Fruit fly (Drosophila melanogaster) whole organism, embryonic: ENCODE results near the gene tbc.

Source experiments
- ATbp ChIP-seq: fragments of 200-800 bp; sonication (Bioruptor generic); optimal IDR thresholded peaks from 2 replicates; lab custom pipeline; 2017; ENCODE audit warnings: missing biosample characterization, mild to moderate bottlenecking, missing genetic modification characterization, missing genetic modification reagents
- CG1024 ChIP-seq: fragments of 200-800 bp; sonication (Bioruptor generic); IDR thresholded peaks from 2 replicates; pipeline ENCODE4 v1.3.6; 2022; ENCODE audit warnings: missing biosample characterization, missing genetic modification characterization
- CG10462 ChIP-seq: fragments of 200-800 bp; sonication (Bioruptor generic); optimal IDR thresholded peaks from 2 replicates; lab custom pipeline; 2016; ENCODE audit warnings: missing biosample characterization, missing genetic modification characterization
- CG11504 ChIP-seq: fragments of 200-800 bp; sonication (Bioruptor generic); optimal IDR thresholded peaks from 3 replicates; lab custom pipeline; 2019; ENCODE audit warnings: missing biosample characterization, mild to moderate bottlenecking, missing genetic modification characterization, moderate library complexity
- CG13123 ChIP-seq: fragments of 200-800 bp; sonication (Bioruptor generic); optimal IDR thresholded peaks from 2 replicates; lab custom pipeline; 2016; ENCODE audit warnings: missing biosample characterization, missing genetic modification characterization
- CG14014 ChIP-seq: fragments of 200-800 bp; sonication (Bioruptor generic); IDR thresholded peaks from 2 replicates; pipeline ENCODE4 v1.3.6; 2022; ENCODE audit warnings: missing biosample characterization, missing genetic modification characterization
- CG15011 ChIP-seq: fragments of 200-800 bp; sonication (Bioruptor generic); optimal IDR thresholded peaks from 3 replicates; lab custom pipeline; 2018; ENCODE audit warnings: missing biosample characterization, mild to moderate bottlenecking, missing genetic modification characterization
- CG1529 ChIP-seq: fragments of 200-800 bp; sonication (Bioruptor generic); optimal IDR thresholded peaks from 3 replicates; lab custom pipeline; 2018; ENCODE audit warnings: missing biosample characterization, missing genetic modification characterization
- CG31224 ChIP-seq: fragments of 200-800 bp; sonication (Bioruptor generic); IDR thresholded peaks from 2 replicates; pipeline ENCODE4 v1.3.6; 2022; ENCODE audit warnings: missing biosample characterization, missing genetic modification characterization
- CG3407 ChIP-seq: fragments of 200-800 bp; sonication (Bioruptor generic); optimal IDR thresholded peaks from 2 replicates; lab custom pipeline; 2018; ENCODE audit warnings: missing biosample characterization, mild to moderate bottlenecking, missing genetic modification characterization
- CG34224 ChIP-seq: fragments of 200-800 bp; sonication (Bioruptor generic); IDR thresholded peaks from 3 replicates; pipeline ENCODE4 v1.3.6; 2022; ENCODE audit warnings: missing biosample characterization, missing genetic modification characterization; ENCODE audit not compliant: partially characterized antibody
- CG3726 ChIP-seq: fragments of 200-800 bp; sonication (Bioruptor generic); IDR thresholded peaks from 3 replicates; pipeline ENCODE4, ENCODE4 v1.3.6; 2022; ENCODE audit warnings: missing biosample characterization, missing genetic modification characterization
- CG3838 ChIP-seq: fragments of 200-800 bp; sonication (Bioruptor generic); optimal IDR thresholded peaks from 3 replicates; lab custom pipeline; 2016; ENCODE audit warnings: missing biosample characterization, missing genetic modification characterization
- CG4424 ChIP-seq: fragments of 200-800 bp; sonication (Bioruptor generic); optimal IDR thresholded peaks from 3 replicates; lab custom pipeline; 2016; ENCODE audit warnings: missing biosample characterization, missing genetic modification characterization
- CG4854 ChIP-seq: fragments of 200-800 bp; sonication (Bioruptor generic); optimal IDR thresholded peaks from 2 replicates; lab custom pipeline; 2016; ENCODE audit warnings: missing biosample characterization, missing genetic modification characterization, inconsistent platforms
- CG6272 ChIP-seq: fragments of 200-800 bp; sonication (Bioruptor generic); IDR thresholded peaks from 2 replicates; pipeline ENCODE4 v1.3.6; 2022; ENCODE audit warnings: missing biosample characterization, missing genetic modification characterization
- CG6813 ChIP-seq: fragments of 200-800 bp; sonication (Bioruptor generic); optimal IDR thresholded peaks from 2 replicates; lab custom pipeline; 2017; ENCODE audit warnings: missing biosample characterization, missing genetic modification characterization, mild to moderate bottlenecking, moderate library complexity, missing genetic modification reagents
- CG7987 ChIP-seq: fragments of 200-800 bp; sonication (Bioruptor generic); optimal IDR thresholded peaks from 2 replicates; lab custom pipeline; 2018; ENCODE audit warnings: missing biosample characterization, mild to moderate bottlenecking, missing genetic modification characterization, moderate library complexity
- CG8089 ChIP-seq: fragments of 200-800 bp; sonication (Bioruptor generic); optimal IDR thresholded peaks from 3 replicates; lab custom pipeline; 2016; ENCODE audit warnings: missing biosample characterization, missing genetic modification characterization
- CG8290 ChIP-seq, 3 experiments: fragments of 200-800 bp; sonication (Bioruptor generic); optimal IDR thresholded peaks; 2 replicates each; lab custom pipeline; 2016 to 2019; ENCODE audit warnings: missing biosample characterization in 3 of 3, missing genetic modification characterization in 3 of 3, mild to moderate bottlenecking in 2 of 3, moderate library complexity in 1 of 3
- CoRest ChIP-seq: fragments of 200-800 bp; sonication (Bioruptor generic); optimal IDR thresholded peaks from 3 replicates; lab custom pipeline; 2018; ENCODE audit warnings: missing biosample characterization, mild to moderate bottlenecking, missing genetic modification characterization, moderate library complexity
- D ChIP-seq, 2 experiments: fragments of 200-800 bp in 1 of 2; fragments of >200 bp in 1 of 2; sonication (Bioruptor generic) in 1 of 2; optimal IDR thresholded peaks; 2 replicates in 1 of 2; 3 replicates in 1 of 2; lab custom pipeline; 2017; ENCODE audit warnings: mild to moderate bottlenecking in 1 of 2, missing biosample characterization in 1 of 2, missing genetic modification characterization in 1 of 2, missing genetic modification reagents in 1 of 2
- Dip2 ChIP-seq: fragments of 200-800 bp; sonication (Bioruptor generic); IDR thresholded peaks from 2 replicates; pipeline ENCODE4 v1.3.6; 2022; ENCODE audit warnings: missing biosample characterization, missing genetic modification characterization
- Fer3 ChIP-seq: fragments of 200-800 bp; sonication (Bioruptor generic); optimal IDR thresholded peaks from 2 replicates; lab custom pipeline; 2018; ENCODE audit warnings: missing biosample characterization, mild to moderate bottlenecking, missing genetic modification characterization, moderate library complexity
- Hmr ChIP-seq: fragments of 200-800 bp; sonication (Bioruptor generic); optimal IDR thresholded peaks from 3 replicates; lab custom pipeline; 2017; ENCODE audit warnings: mild to moderate bottlenecking, missing biosample characterization, missing genetic modification reagents, missing genetic modification characterization
- Max ChIP-seq: fragments of 200-800 bp; sonication (Bioruptor generic); optimal IDR thresholded peaks from 2 replicates; lab custom pipeline; 2016; ENCODE audit warnings: missing biosample characterization, mild to moderate bottlenecking, missing genetic modification characterization
- Mrtf ChIP-seq: fragments of 200-800 bp; sonication (Bioruptor generic); IDR thresholded peaks from 3 replicates; pipeline ENCODE4 v1.3.6; 2022; ENCODE audit warnings: missing biosample characterization, missing genetic modification characterization
- NC2β ChIP-seq: fragments of 200-800 bp; sonication (Bioruptor generic); optimal IDR thresholded peaks from 2 replicates; lab custom pipeline; 2016; ENCODE audit warnings: missing biosample characterization, missing genetic modification characterization
- Trl ChIP-seq, 3 experiments: fragments of >200 bp in 2 of 3; fragments of 200-800 bp in 1 of 3; sonication (Bioruptor generic) in 1 of 3; optimal IDR thresholded peaks; 2 replicates in 1 of 3; 3 replicates in 2 of 3; lab custom pipeline; 2016 to 2017; ENCODE audit warnings: missing biosample characterization in 1 of 3, missing genetic modification characterization in 1 of 3
- Vsx1 ChIP-seq: fragments of 200-800 bp; sonication (Bioruptor generic); optimal IDR thresholded peaks from 2 replicates; lab custom pipeline; 2017; ENCODE audit warnings: missing biosample characterization, mild to moderate bottlenecking, missing genetic modification characterization, missing genetic modification reagents
- Xbp1 ChIP-seq: fragments of 200-800 bp; sonication (Bioruptor generic); optimal IDR thresholded peaks from 3 replicates; lab custom pipeline; 2016; ENCODE audit warnings: missing biosample characterization, mild to moderate bottlenecking, missing genetic modification characterization
- caup ChIP-seq: fragments of 200-800 bp; sonication (Bioruptor generic); optimal IDR thresholded peaks from 3 replicates; lab custom pipeline; 2017; ENCODE audit warnings: missing biosample characterization, mild to moderate bottlenecking, missing genetic modification characterization, moderate library complexity; ENCODE audit not compliant: severe bottlenecking
- ci ChIP-seq: fragments of 200-800 bp; sonication (Bioruptor generic); IDR thresholded peaks from 3 replicates; pipeline ENCODE4 v1.3.6; 2022; ENCODE audit warnings: missing biosample characterization, missing genetic modification characterization
- crol ChIP-seq: fragments of 200-800 bp; sonication (Bioruptor generic); IDR thresholded peaks from 2 replicates; pipeline ENCODE4 v1.3.6; 2022; ENCODE audit warnings: missing biosample characterization, missing genetic modification characterization
- dmrt11E ChIP-seq: fragments of 200-800 bp; sonication (Bioruptor generic); optimal IDR thresholded peaks from 3 replicates; lab custom pipeline; 2018; ENCODE audit warnings: missing biosample characterization, mild to moderate bottlenecking, missing genetic modification characterization, moderate library complexity
- dmrt99B ChIP-seq: fragments of 200-800 bp; sonication (Bioruptor generic); optimal IDR thresholded peaks from 2 replicates; lab custom pipeline; 2018; ENCODE audit warnings: missing biosample characterization, mild to moderate bottlenecking, missing genetic modification characterization, moderate library complexity
- gem ChIP-seq: fragments of 200-800 bp; sonication (Bioruptor generic); optimal IDR thresholded peaks from 2 replicates; lab custom pipeline; 2019; ENCODE audit warnings: missing biosample characterization, mild to moderate bottlenecking, missing genetic modification characterization, moderate library complexity
- grn ChIP-seq: fragments of 200-800 bp; sonication (Bioruptor generic); optimal IDR thresholded peaks from 3 replicates; lab custom pipeline; 2017; ENCODE audit warnings: missing biosample characterization, missing genetic modification characterization
- knrl ChIP-seq: fragments of 200-800 bp; sonication (Bioruptor generic); IDR thresholded peaks from 3 replicates; pipeline ENCODE4 v1.3.6; 2022; ENCODE audit warnings: missing biosample characterization, missing genetic modification characterization; ENCODE audit not compliant: partially characterized antibody
- lab ChIP-seq: fragments of 200-800 bp; sonication (Bioruptor generic); optimal IDR thresholded peaks from 3 replicates; lab custom pipeline; 2017; ENCODE audit warnings: missing biosample characterization, missing genetic modification characterization, mild to moderate bottlenecking, moderate library complexity, missing genetic modification reagents
- nau ChIP-seq: fragments of 200-800 bp; sonication (Bioruptor generic); optimal IDR thresholded peaks from 3 replicates; lab custom pipeline; 2017; ENCODE audit warnings: missing biosample characterization, mild to moderate bottlenecking, missing genetic modification characterization, missing genetic modification reagents
- otp ChIP-seq: fragments of 200-800 bp; sonication (Bioruptor generic); IDR thresholded peaks from 3 replicates; pipeline ENCODE4, ENCODE4 v1.3.6; 2022; ENCODE audit warnings: missing biosample characterization, missing genetic modification characterization
- slou ChIP-seq: fragments of 200-800 bp; sonication (Bioruptor generic); optimal IDR thresholded peaks from 3 replicates; lab custom pipeline; 2016; ENCODE audit warnings: missing biosample characterization, missing genetic modification characterization
- sob ChIP-seq: fragments of 200-800 bp; sonication (Bioruptor generic); IDR thresholded peaks from 2 replicates; pipeline ENCODE4 v1.3.6; 2022; ENCODE audit warnings: missing biosample characterization, missing genetic modification characterization
- sr ChIP-seq: fragments of 200-800 bp; sonication (Bioruptor generic); IDR thresholded peaks from 3 replicates; pipeline ENCODE4 v1.3.6; 2022; ENCODE audit warnings: missing biosample characterization, missing genetic modification characterization
- tio ChIP-seq: fragments of 200-800 bp; sonication (Bioruptor generic); optimal IDR thresholded peaks from 2 replicates; lab custom pipeline; 2017; ENCODE audit warnings: missing biosample characterization, missing genetic modification characterization, inconsistent platforms
- trh ChIP-seq: fragments of 200-800 bp; sonication (Bioruptor generic); optimal IDR thresholded peaks from 2 replicates; lab custom pipeline; 2016; ENCODE audit warnings: missing biosample characterization, missing genetic modification characterization
- wek ChIP-seq: fragments of 200-800 bp; sonication (Bioruptor generic); optimal IDR thresholded peaks from 3 replicates; lab custom pipeline; 2018; ENCODE audit warnings: missing biosample characterization, mild to moderate bottlenecking, missing genetic modification characterization, moderate library complexity

Gene tbc

dm6 chrX:20505897-20506296 lies 56.8 kb downstream of the tbc start (continued):
- peak; percentile 44 for TF ChIP-seq Hmr
- peak; percentile 18 for TF ChIP-seq Fer3 (tag; lab: Kevin White, UChicago)
- TF ChIP-seq gem (tag; lab: Kevin White, UChicago) = peak; percentile 62
- peak; percentile 36 for TF ChIP-seq CG10462 (GFP tag; lab: Kevin White, UChicago)
- no peak for TF ChIP-seq D (optimal IDR thresholded peaks at IDR 0.05; lab: Kevin White, UChicago)
- TF ChIP-seq D (GFP tag; optimal IDR thresholded peaks at IDR 0.05; lab: Kevin White, UChicago) = peak; percentile 31
- TF ChIP-seq lab = peak; percentile 64
- TF ChIP-seq tio (GFP tag; lab: Kevin White, UChicago) = peak; percentile 21
- no peak for TF ChIP-seq crol (GFP tag; lab: Robert Waterston, UW)
- TF ChIP-seq Vsx1 (GFP tag; lab: Kevin White, UChicago) = peak; percentile 63
- no peak for TF ChIP-seq Xbp1 (GFP tag; lab: Kevin White, UChicago)
- TF ChIP-seq CG14014 (GFP tag; lab: Robert Waterston, UW) = peak; percentile 38; the same call in 1 of the 2 replicates
- TF ChIP-seq CG31224 (GFP tag; lab: Robert Waterston, UW) = no peak
- TF ChIP-seq wek (GFP tag; lab: Kevin White, UChicago) = peak; percentile 13
- TF ChIP-seq sr (GFP tag; lab: Robert Waterston, UW) = 0 out of 3 replicates have a peak, but pooled peaks have one; percentile 50
- TF ChIP-seq caup (GFP tag; lab: Kevin White, UChicago) = peak; percentile 31
- peak; percentile 46; the same call in 1 of the 3 replicates for TF ChIP-seq otp
- peak; percentile 15 for TF ChIP-seq dmrt11E (tag; lab: Kevin White, UChicago)
- TF ChIP-seq CG1529 (GFP tag; lab: Kevin White, UChicago) = peak; percentile 10
- peak; percentile 64 for TF ChIP-seq CG3407 (GFP tag; lab: Kevin White, UChicago)
- TF ChIP-seq CG8089 = peak; percentile 23
- TF ChIP-seq CG4424 = peak; percentile 29
- TF ChIP-seq trh (GFP tag; lab: Kevin White, UChicago) = no peak
- TF ChIP-seq CG1024 (GFP tag; lab: Robert Waterston, UW) = peak; percentile 71; the same call in 1 of the 2 replicates
- TF ChIP-seq Trl (optimal IDR thresholded peaks at IDR 0.05; lab: Kevin White, UChicago) = no peak
- TF ChIP-seq Trl (GFP tag; optimal IDR thresholded peaks at IDR 0.05; lab: Kevin White, UChicago) = peak; percentile 13
- peak; percentile 85 for TF ChIP-seq ATbp (GFP tag; lab: Kevin White, UChicago)
- no peak for TF ChIP-seq CoRest
- peak; percentile 81 for TF ChIP-seq ci (GFP tag; lab: Robert Waterston, UW)
- peak; percentile 18 for TF ChIP-seq CG15011 (GFP tag; lab: Kevin White, UChicago)
- peak; percentile 49 for TF ChIP-seq CG13123 (GFP tag; lab: Kevin White, UChicago)
- TF ChIP-seq sob = peak; percentile 61
- TF ChIP-seq grn (GFP tag; lab: Kevin White, UChicago) = peak; percentile 3
- TF ChIP-seq Mrtf (GFP tag; lab: Robert Waterston, UW) = peak; percentile 33; the same call in 1 of the 3 replicates
- no peak for TF ChIP-seq CG34224 (GFP tag; lab: Robert Waterston, UW)
- peak; percentile 30; the same call in 1 of the 3 replicates for TF ChIP-seq CG3726
- TF ChIP-seq CG6813 = peak; percentile 52
- TF ChIP-seq CG7987 (GFP tag; lab: Kevin White, UChicago) = no peak
- peak; percentile 45 for TF ChIP-seq nau (GFP tag; lab: Kevin White, UChicago)
- TF ChIP-seq CG3838 (GFP tag; lab: Kevin White, UChicago) = peak; percentile 31
- TF ChIP-seq CG11504 (tag; lab: Kevin White, UChicago) = peak; percentile 53
- TF ChIP-seq dmrt99B (tag; lab: Kevin White, UChicago) = peak; percentile 60
- peak; percentile 7 for TF ChIP-seq CG8290 (GFP tag; optimal IDR thresholded peaks at IDR 0.05; lab: Kevin White, UChicago)
- TF ChIP-seq CG8290 (tag; optimal IDR thresholded peaks at IDR 0.05; lab: Kevin White, UChicago) = peak in 1 of 2 experiments; percentile 15
- peak; percentile 21 for TF ChIP-seq slou
- TF ChIP-seq Max (GFP tag; lab: Kevin White, UChicago) = peak; percentile 37
- no peak for TF ChIP-seq knrl (GFP tag; lab: Robert Waterston, UW)
- no peak for TF ChIP-seq CG6272 (GFP tag; lab: Robert Waterston, UW)
- peak; percentile 34 for TF ChIP-seq CG4854 (GFP tag; lab: Kevin White, UChicago)
- TF ChIP-seq NC2β (GFP tag; lab: Kevin White, UChicago) = peak; percentile 2
- TF ChIP-seq Dip2 = no peak
